Fruit fly (Drosophila melanogaster): Measurements from ENCODE around the gene CG15544.

The CG15544 gene

dm6 chr3R:30860561-30860928 lies 32.9 kb downstream of the CG15544 start (continued):
- TF ChIP-seq CG12769 (tag; optimal IDR thresholded peaks at IDR 0.05): no peak
- 0 out of 4 replicates have a peak, but pooled peaks have one; percentile 13 for TF ChIP-seq chinmo (GFP tag; IDR thresholded peaks at IDR 0.05; ENCODE audit: partially characterized antibody)
- TF ChIP-seq CG14860 (GFP tag; IDR thresholded peaks at IDR 0.05; ENCODE audit: partially characterized antibody): no peak
- TF ChIP-seq sens (GFP tag): peak; percentile 13
- TF ChIP-seq en (GFP tag; optimal IDR thresholded peaks at IDR 0.05): no peak
- TF ChIP-seq CkIIα-i1 (GFP tag; IDR thresholded peaks at IDR 0.05): no peak
- no peak for TF ChIP-seq HLH54F (GFP tag; optimal IDR thresholded peaks at IDR 0.05)
- no peak for TF ChIP-seq CG10462 (GFP tag; optimal IDR thresholded peaks at IDR 0.05)
- no peak for TF ChIP-seq CG8478 (optimal IDR thresholded peaks at IDR 0.05)
- no peak for TF ChIP-seq Hr51 (GFP tag; optimal IDR thresholded peaks at IDR 0.05)
- no peak for TF ChIP-seq NC2α (GFP tag; optimal IDR thresholded peaks at IDR 0.05)
- TF ChIP-seq gem (tag; optimal IDR thresholded peaks at IDR 0.05): no peak
- no peak for TF ChIP-seq Ets97D (GFP tag; optimal IDR thresholded peaks at IDR 0.05)
- TF ChIP-seq repo (GFP tag; optimal IDR thresholded peaks at IDR 0.05): no peak
- no peak for TF ChIP-seq CG1529 (GFP tag; optimal IDR thresholded peaks at IDR 0.05)
- TF ChIP-seq croc (GFP tag; conservative IDR thresholded peaks at IDR 0.05): no peak
- TF ChIP-seq Nf-YA (GFP tag; IDR thresholded peaks at IDR 0.05): no peak
- TF ChIP-seq Optix (GFP tag; IDR thresholded peaks at IDR 0.05): no peak
- no peak for TF ChIP-seq az2 (GFP tag; optimal IDR thresholded peaks at IDR 0.05)
- TF ChIP-seq CG31224 (GFP tag; IDR thresholded peaks at IDR 0.05): no peak
- TF ChIP-seq CG4404 (GFP tag; IDR thresholded peaks at IDR 0.05): no peak
- TF ChIP-seq sim (GFP tag; IDR thresholded peaks at IDR 0.05): no peak
- TF ChIP-seq btn (GFP tag; optimal IDR thresholded peaks at IDR 0.05): no peak
- TF ChIP-seq pho (GFP tag; optimal IDR thresholded peaks at IDR 0.05): no peak
- no peak for TF ChIP-seq Hmr (GFP tag; optimal IDR thresholded peaks at IDR 0.05)
- TF ChIP-seq hb (GFP tag; IDR thresholded peaks at IDR 0.05; ENCODE audit: partially characterized antibody): no peak
- no peak for TF ChIP-seq Sry-β (GFP tag; optimal IDR thresholded peaks at IDR 0.05)
- TF ChIP-seq pnt (GFP tag; optimal IDR thresholded peaks at IDR 0.05): no peak
- TF ChIP-seq HmgZ (tag; optimal IDR thresholded peaks at IDR 0.05): no peak
- TF ChIP-seq pros (GFP tag; optimal IDR thresholded peaks at IDR 0.05): peak; percentile 19
- TF ChIP-seq Bdp1 (GFP tag; optimal IDR thresholded peaks at IDR 0.05): no peak
- TF ChIP-seq Meics (GFP tag; optimal IDR thresholded peaks at IDR 0.05): no peak
- no peak for TF ChIP-seq gt (GFP tag; IDR thresholded peaks at IDR 0.05)
- no peak for TF ChIP-seq CG7556 (GFP tag; optimal IDR thresholded peaks at IDR 0.05)
- no peak for TF ChIP-seq dpn (GFP tag; optimal IDR thresholded peaks at IDR 0.05)
- TF ChIP-seq org-1 (GFP tag; optimal IDR thresholded peaks at IDR 0.05): no peak
- TF ChIP-seq CG14050 (GFP tag; IDR thresholded peaks at IDR 0.05): no peak
- no peak for TF ChIP-seq Myb (GFP tag; optimal IDR thresholded peaks at IDR 0.05)
- TF ChIP-seq tio (GFP tag; optimal IDR thresholded peaks at IDR 0.05): no peak
- no peak for TF ChIP-seq Nf-YC (tag; optimal IDR thresholded peaks at IDR 0.05)

- TF ChIP-seq CG11456 (GFP tag; IDR thresholded peaks at IDR 0.05) (0 out of 3 replicates have a peak, but pooled peaks have one; percentile 20), CG2678 (tag; optimal IDR thresholded peaks at IDR 0.05) (peak; percentile 25), CoRest (tag; optimal IDR thresholded peaks at IDR 0.05) (peak; percentile 23), CG7839 (tag; optimal IDR thresholded peaks at IDR 0.05) (peak; percentile 37), CG1603 (tag; optimal IDR thresholded peaks at IDR 0.05) (peak; percentile 6), CG9215 (GFP tag; IDR thresholded peaks at IDR 0.05) (0 out of 2 replicates have a peak, but pooled peaks have one; percentile 11), CG12769 (tag; optimal IDR thresholded peaks at IDR 0.05) (peak; percentile 2), Elba2 (GFP tag; optimal IDR thresholded peaks at IDR 0.05) (no peak), row (GFP tag; IDR thresholded peaks at IDR 0.05) (peak; percentile 56; the same call in 2 of the 3 replicates), toy (GFP tag; IDR thresholded peaks at IDR 0.05) (no peak), bsh (GFP tag; optimal IDR thresholded peaks at IDR 0.05) (peak in 1 of 2 experiments; percentile 6), Xbp1 (GFP tag; optimal IDR thresholded peaks at IDR 0.05) (peak; percentile 12), CG34224 (GFP tag; IDR thresholded peaks at IDR 0.05; ENCODE audit: partially characterized antibody) (no peak), CG11504 (tag; optimal IDR thresholded peaks at IDR 0.05) (peak; percentile 20), CG34376 (GFP tag; optimal IDR thresholded peaks at IDR 0.05) (no peak), zfh1 (GFP tag; IDR thresholded peaks at IDR 0.05) (no peak)
These were observed 34.9 kb downstream of the CG15544 start for dm6 chr3R:30862471-30862870.

Data from whole organism, embryonic.